Worm (Caenorhabditis elegans) whole organism, late embryonic: ENCODE results near the gene F43G6.16.

Source experiments
- K09A11.1 ChIP-seq: sonication (generic microtip); optimal IDR thresholded peaks from 2 replicates; lab custom pipeline; 2017; ENCODE audit warnings: antibody characterized with exemption, mild to moderate bottlenecking, missing genetic modification characterization, missing compliant biosample characterization; ENCODE audit not compliant: insufficient read depth
- ama-1 ChIP-seq: fragments of 150-350 bp; optimal IDR thresholded peaks from 2 replicates; lab custom pipeline; 2014
- ceh-6 ChIP-seq: fragments of 200-800 bp; sonication (Bioruptor generic); optimal IDR thresholded peaks from 2 replicates; lab custom pipeline; 2018; ENCODE audit warnings: mild to moderate bottlenecking, missing genetic modification characterization, missing compliant biosample characterization
- dve-1 ChIP-seq: sonication (generic microtip); optimal IDR thresholded peaks from 2 replicates; lab custom pipeline; 2017; ENCODE audit warnings: antibody characterized with exemption, mild to moderate bottlenecking, missing genetic modification characterization, missing compliant biosample characterization
- elt-2 ChIP-seq: sonication (generic microtip); optimal IDR thresholded peaks from 2 replicates; lab custom pipeline; 2016; ENCODE audit warnings: missing genetic modification reagents, missing genetic modification characterization, missing compliant biosample characterization
- fkh-6 ChIP-seq: sonication (generic microtip); optimal IDR thresholded peaks from 2 replicates; lab custom pipeline; 2016; ENCODE audit warnings: missing genetic modification characterization, missing compliant biosample characterization
- pag-3 ChIP-seq: sonication (generic microtip); optimal IDR thresholded peaks from 2 replicates; lab custom pipeline; 2016; ENCODE audit warnings: missing compliant biosample characterization, missing genetic modification characterization, borderline replicate concordance
- pha-4 ChIP-seq: fragments of 150-350 bp; optimal IDR thresholded peaks from 2 replicates; lab custom pipeline; 2018; ENCODE audit warnings: missing biosample characterization, missing genetic modification reagents, missing genetic modification characterization

DNA sequence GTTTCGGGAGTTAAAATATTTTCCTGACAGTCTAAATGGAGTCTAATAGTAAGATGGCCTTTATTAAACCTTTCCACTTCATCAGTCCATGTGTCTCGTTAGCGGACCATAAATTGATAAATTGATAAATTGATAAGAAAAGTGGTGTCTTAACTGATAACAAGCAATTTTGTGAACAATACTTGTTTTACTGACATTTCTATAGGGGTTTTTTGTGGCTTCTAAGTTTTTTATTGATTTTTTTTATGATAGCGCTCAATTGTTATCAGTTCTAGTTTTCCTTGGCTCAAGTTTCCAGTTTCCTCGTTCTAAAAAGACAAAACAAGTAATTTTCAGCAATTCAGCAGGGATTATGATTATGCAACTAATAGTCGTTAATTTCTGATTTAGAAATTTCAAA lies 20.0 kb upstream of the F43G6.16 start, which contains the start of gene F43G6.17:
- TF ChIP-seq pag-3 (tag; lab: Kevin White, UChicago) (no peak), pha-4 (no peak), K09A11.1 (tag; lab: Kevin White, UChicago) (no peak), ceh-6 (GFP tag; lab: Kevin White, UChicago) (no peak), ama-1 (lab: Kevin White, UChicago) (no peak), fkh-6 (no peak), elt-2 (tag; lab: Kevin White, UChicago) (peak; percentile 57), dve-1 (tag; lab: Kevin White, UChicago) (no peak)
